Fruit fly (Drosophila melanogaster) whole organism, pupa: Measurements from ENCODE around the gene CG3739.

ENCODE experiments used
- CG10348 ChIP-seq: fragments of 200-800 bp; sonication (Bioruptor generic); IDR thresholded peaks from 2 replicates; pipeline ENCODE4 v1.3.6; 2022; ENCODE audit warnings: missing biosample characterization, missing genetic modification characterization
- CG8159 ChIP-seq: fragments of 200-800 bp; sonication (Bioruptor generic); optimal IDR thresholded peaks from 3 replicates; lab custom pipeline; 2018; ENCODE audit warnings: missing biosample characterization, mild to moderate bottlenecking, missing genetic modification characterization, moderate library complexity
- D1 ChIP-seq: fragments of 200-800 bp; sonication (Bioruptor generic); optimal IDR thresholded peaks from 2 replicates; lab custom pipeline; 2018; ENCODE audit warnings: missing biosample characterization, mild to moderate bottlenecking, missing genetic modification characterization, moderate library complexity

- TF ChIP-seq CG10348 (GFP tag; lab: Robert Waterston, UW) (no peak), D1 (tag; lab: Kevin White, UChicago) (no peak), CG8159 (no peak)
Measured at dm6 chr3R:19345214-19345613, 47.9 kb upstream of the CG3739 start.
